Fruit fly (Drosophila melanogaster): ENCODE data around the gene CG6073.

- TF ChIP-seq Eip78C (GFP tag) (no peak), OdsH (GFP tag; optimal IDR thresholded peaks at IDR 0.05) (no peak), net (GFP tag; optimal IDR thresholded peaks at IDR 0.05) (no peak), fd59A (GFP tag; optimal IDR thresholded peaks at IDR 0.05) (no peak)
Measured at dm6 chr3R:26194933-26195452, 6.4 kb upstream of the CG6073 start.

Data from whole organism, prepupa.